Worm (Caenorhabditis elegans) whole organism, midembryonic: ENCODE results near the gene R193.2.

Experiments
- T22C8.4 ChIP-seq: fragments of 200-800 bp; sonication (Bioruptor generic); IDR thresholded peaks from 2 replicates; pipeline ENCODE4 v1.3.6; 2022; ENCODE audit warnings: missing genetic modification characterization, missing compliant biosample characterization
- cog-1 ChIP-seq: sonication (generic microtip); optimal IDR thresholded peaks from 2 replicates; lab custom pipeline; 2016; ENCODE audit warnings: missing genetic modification characterization, missing compliant biosample characterization
- flt-1 ChIP-seq: fragments of 200-800 bp; sonication (Bioruptor generic); IDR thresholded peaks from 2 replicates; pipeline ENCODE4 v1.3.6; 2022; ENCODE audit warnings: missing genetic modification characterization, missing compliant biosample characterization
- klf-2 ChIP-seq: fragments of 200-800 bp; sonication (Bioruptor generic); conservative IDR thresholded peaks from 2 replicates; pipeline ENCODE4 v1.3.6; 2022; ENCODE audit warnings: missing genetic modification reagents, missing genetic modification characterization, missing compliant biosample characterization
- ref-1 ChIP-seq: fragments of 200-800 bp; sonication (Bioruptor generic); conservative IDR thresholded peaks from 2 replicates; pipeline ENCODE4 v1.3.6; 2022; ENCODE audit warnings: missing genetic modification reagents, missing genetic modification characterization, missing compliant biosample characterization
- tab-1 ChIP-seq: fragments of 200-800 bp; sonication (Bioruptor generic); IDR thresholded peaks from 2 replicates; pipeline ENCODE4 v1.3.6; 2022; ENCODE audit warnings: missing genetic modification characterization, missing compliant biosample characterization
- ztf-23 ChIP-seq: fragments of 200-800 bp; sonication (Bioruptor generic); IDR thresholded peaks from 2 replicates; pipeline ENCODE4 v1.3.6; 2022; ENCODE audit warnings: missing genetic modification reagents, missing genetic modification characterization, missing compliant biosample characterization
- ztf-29 ChIP-seq: fragments of 200-800 bp; sonication (Bioruptor generic); IDR thresholded peaks from 2 replicates; pipeline ENCODE4 v1.3.6; 2022; ENCODE audit warnings: missing genetic modification reagents, missing genetic modification characterization, missing compliant biosample characterization

DNA sequence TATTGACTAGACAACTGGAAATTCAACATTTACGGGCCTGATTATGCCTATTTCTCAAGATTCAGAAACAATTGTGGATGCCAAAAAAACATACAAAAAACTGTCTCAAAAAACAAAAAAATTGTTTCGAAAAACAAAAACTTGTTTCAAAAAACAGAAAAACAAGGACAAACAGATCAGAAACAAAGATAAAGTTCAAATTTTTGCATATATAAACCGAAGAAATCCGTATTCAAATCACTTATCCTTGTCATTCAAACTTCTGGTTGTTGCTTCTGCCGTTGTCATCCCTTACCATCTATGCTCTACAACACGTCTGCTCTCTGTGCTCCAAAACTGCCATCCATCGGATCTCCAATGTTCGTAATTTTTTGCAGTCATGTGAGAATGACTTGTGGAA, 6.3 kb upstream of the R193.2 start, which contains the start of gene R193.1:
- TF ChIP-seq cog-1 (no peak), ztf-23 (GFP tag; lab: Robert Waterston, UW) (no peak), flt-1 (GFP tag; lab: Robert Waterston, UW) (no peak), ztf-29 (no peak), T22C8.4 (no peak), ref-1 (GFP tag; lab: Robert Waterston, UW) (no peak), tab-1 (no peak), klf-2 (GFP tag; lab: Robert Waterston, UW) (no peak)
